Fruit fly (Drosophila melanogaster): ENCODE measurements around the gene Ssdp.

- TF ChIP-seq CG8478 (optimal IDR thresholded peaks at IDR 0.05) = no peak
- no peak for TF ChIP-seq usp (GFP tag; optimal IDR thresholded peaks at IDR 0.05)
- TF ChIP-seq pan (optimal IDR thresholded peaks at IDR 0.05) = no peak
- TF ChIP-seq psq (optimal IDR thresholded peaks at IDR 0.05) = no peak
- no peak for TF ChIP-seq Dll (optimal IDR thresholded peaks at IDR 0.05)
Measured at dm6 chr3R:18232187-18232586, 32.8 kb upstream of the Ssdp start.
